Worm (Caenorhabditis elegans) whole organism, L1 larva: Measurements from ENCODE around the gene F56D6.13.

Source experiments
- C16A3.4 ChIP-seq: fragments of 150-350 bp; optimal IDR thresholded peaks from 2 replicates; lab custom pipeline; 2014; ENCODE audit warnings: missing biosample characterization, missing genetic modification characterization
- aly-2 ChIP-seq: fragments of 150-350 bp; optimal IDR thresholded peaks from 2 replicates; lab custom pipeline; 2014; ENCODE audit warnings: missing biosample characterization, missing genetic modification characterization
- ama-1 ChIP-seq: fragments of 150-350 bp; optimal IDR thresholded peaks from 2 replicates; lab custom pipeline; 2014
- blmp-1 ChIP-seq: fragments of 150-350 bp; optimal IDR thresholded peaks from 2 replicates; lab custom pipeline; 2014; ENCODE audit warnings: missing biosample characterization, missing genetic modification characterization
- ceh-63 ChIP-seq: fragments of 200-800 bp; sonication (Bioruptor generic); optimal IDR thresholded peaks from 2 replicates; lab custom pipeline; 2018; ENCODE audit warnings: mild to moderate bottlenecking, missing genetic modification characterization, missing compliant biosample characterization
- ceh-8 ChIP-seq: fragments of 200-800 bp; sonication (Bioruptor generic); optimal IDR thresholded peaks from 2 replicates; lab custom pipeline; 2018; ENCODE audit warnings: mild to moderate bottlenecking, missing genetic modification characterization, moderate library complexity, missing compliant biosample characterization
- ceh-82 ChIP-seq, 3 experiments: fragments of 150-350 bp in 1 of 3; sonication (generic microtip) in 2 of 3; optimal IDR thresholded peaks; 2 replicates each; lab custom pipeline; 2014 to 2017; ENCODE audit warnings: missing biosample characterization in 3 of 3, missing genetic modification characterization in 3 of 3
- ceh-88 ChIP-seq: fragments of 200-800 bp; sonication (Bioruptor generic); IDR thresholded peaks from 2 replicates; pipeline ENCODE4 v1.3.6; 2022; ENCODE audit warnings: missing genetic modification characterization, missing compliant biosample characterization
- dpl-1 ChIP-seq, 3 experiments: fragments of 150-350 bp in 2 of 3; sonication (generic microtip) in 1 of 3; optimal IDR thresholded peaks; 2 replicates each; lab custom pipeline; 2014 to 2017; ENCODE audit warnings: missing biosample characterization in 3 of 3, missing genetic modification characterization in 3 of 3, missing genetic modification reagents in 3 of 3
- dsc-1 ChIP-seq: sonication (generic microtip); optimal IDR thresholded peaks from 2 replicates; lab custom pipeline; 2016; ENCODE audit warnings: mild to moderate bottlenecking, missing genetic modification characterization, missing compliant biosample characterization
- efl-1 ChIP-seq, 4 experiments: fragments of 150-350 bp; optimal IDR thresholded peaks in 3 of 4; peaks in 1 of 4; 1 replicate in 1 of 4; 2 replicates in 3 of 4; lab custom pipeline; 2014; ENCODE audit warnings: missing biosample characterization in 2 of 4, missing genetic modification characterization in 2 of 4, missing genetic modification reagents in 2 of 4
- elt-2 ChIP-seq: sonication (generic microtip); optimal IDR thresholded peaks from 2 replicates; lab custom pipeline; 2016; ENCODE audit warnings: missing genetic modification characterization, mild to moderate bottlenecking, inconsistent platforms, missing compliant biosample characterization, missing genetic modification reagents
- elt-3 ChIP-seq, 6 experiments: fragments of 150-350 bp in 1 of 6; sonication (generic microtip); optimal IDR thresholded peaks; 2 replicates each; lab custom pipeline; 2017 to 2018; ENCODE audit warnings: missing biosample characterization in 6 of 6, missing genetic modification characterization in 6 of 6, inconsistent platforms in 1 of 6
- ets-5 ChIP-seq: fragments of 200-800 bp; sonication (Bioruptor generic); IDR thresholded peaks from 2 replicates; pipeline ENCODE4 v1.3.6; 2022; ENCODE audit warnings: missing genetic modification characterization, missing compliant biosample characterization
- fkh-4 ChIP-seq: sonication (generic microtip); optimal IDR thresholded peaks from 2 replicates; lab custom pipeline; 2016; ENCODE audit warnings: missing compliant biosample characterization, missing genetic modification characterization, borderline replicate concordance
- fkh-8 ChIP-seq: sonication (generic microtip); optimal IDR thresholded peaks from 2 replicates; lab custom pipeline; 2016; ENCODE audit warnings: mild to moderate bottlenecking, missing genetic modification characterization, missing compliant biosample characterization
- fos-1 ChIP-seq: fragments of 150-350 bp; optimal IDR thresholded peaks from 2 replicates; lab custom pipeline; 2014; ENCODE audit warnings: missing biosample characterization, missing genetic modification characterization
- hlh-17 ChIP-seq: fragments of 200-800 bp; sonication (Bioruptor generic); optimal IDR thresholded peaks from 2 replicates; lab custom pipeline; 2018; ENCODE audit warnings: missing genetic modification characterization, mild to moderate bottlenecking, missing compliant biosample characterization, moderate library complexity, borderline replicate concordance
- hlh-4 ChIP-seq: sonication (generic microtip); optimal IDR thresholded peaks from 2 replicates; lab custom pipeline; 2016; ENCODE audit warnings: mild to moderate bottlenecking, missing genetic modification characterization, missing compliant biosample characterization
- hpl-2 ChIP-seq: fragments of 150-350 bp; optimal IDR thresholded peaks from 2 replicates; lab custom pipeline; 2014; ENCODE audit warnings: missing biosample characterization, missing genetic modification reagents, missing genetic modification characterization
- jun-1 ChIP-seq: fragments of 150-350 bp; optimal IDR thresholded peaks from 2 replicates; lab custom pipeline; 2014; ENCODE audit warnings: missing biosample characterization, missing genetic modification reagents, missing genetic modification characterization
- lin-14 ChIP-seq: fragments of 200-800 bp; sonication (Bioruptor generic); optimal IDR thresholded peaks from 2 replicates; lab custom pipeline; 2018; ENCODE audit warnings: mild to moderate bottlenecking, missing genetic modification characterization, moderate library complexity, missing compliant biosample characterization
- lin-15B ChIP-seq: fragments of 150-350 bp; sonication (generic microtip); optimal IDR thresholded peaks from 3 replicates; lab custom pipeline; 2014; ENCODE audit warnings: missing biosample characterization, missing genetic modification characterization
- lin-35 ChIP-seq, 2 experiments: fragments of 150-350 bp; optimal IDR thresholded peaks; 2 replicates each; lab custom pipeline; 2014; ENCODE audit warnings: missing biosample characterization in 2 of 2, missing genetic modification characterization in 2 of 2, missing genetic modification reagents in 2 of 2
- lin-39 ChIP-seq: fragments of 150-350 bp; optimal IDR thresholded peaks from 2 replicates; lab custom pipeline; 2014; ENCODE audit warnings: missing biosample characterization, missing genetic modification reagents, missing genetic modification characterization
- lsy-2 ChIP-seq, 2 experiments: fragments of 150-350 bp; optimal IDR thresholded peaks; 2 replicates each; lab custom pipeline; 2014; ENCODE audit warnings: missing biosample characterization in 2 of 2, missing genetic modification characterization in 2 of 2
- mab-9 ChIP-seq: fragments of 200-800 bp; sonication (Bioruptor generic); IDR thresholded peaks from 2 replicates; pipeline ENCODE4 v1.3.6; 2022; ENCODE audit warnings: missing genetic modification reagents, missing genetic modification characterization, missing compliant biosample characterization
- mdl-1 ChIP-seq, 2 experiments: fragments of 150-350 bp; optimal IDR thresholded peaks; 2 replicates each; lab custom pipeline; 2014 to 2017; ENCODE audit warnings: missing biosample characterization in 2 of 2, missing genetic modification characterization in 2 of 2, inconsistent platforms in 1 of 2
- mep-1 ChIP-seq: fragments of 150-350 bp; optimal IDR thresholded peaks from 2 replicates; lab custom pipeline; 2014; ENCODE audit warnings: missing biosample characterization, missing genetic modification characterization
- nhr-19 ChIP-seq: fragments of 200-800 bp; sonication (Bioruptor generic); conservative IDR thresholded peaks from 2 replicates; pipeline ENCODE4 v1.3.6; 2022; ENCODE audit warnings: missing genetic modification characterization, missing compliant biosample characterization
- nhr-20 ChIP-seq: sonication (generic microtip); optimal IDR thresholded peaks from 2 replicates; lab custom pipeline; 2016; ENCODE audit warnings: mild to moderate bottlenecking, missing genetic modification characterization, missing compliant biosample characterization
- nhr-237 ChIP-seq: fragments of 150-350 bp; optimal IDR thresholded peaks from 2 replicates; lab custom pipeline; 2014; ENCODE audit warnings: missing biosample characterization, missing genetic modification characterization
- nhr-47 ChIP-seq: sonication (generic microtip); optimal IDR thresholded peaks from 2 replicates; lab custom pipeline; 2016; ENCODE audit warnings: mild to moderate bottlenecking, missing genetic modification characterization, moderate library complexity, missing compliant biosample characterization
- nhr-71 ChIP-seq: sonication (generic microtip); optimal IDR thresholded peaks from 2 replicates; lab custom pipeline; 2016; ENCODE audit warnings: mild to moderate bottlenecking, missing genetic modification characterization, moderate library complexity, missing compliant biosample characterization
- nhr-85 ChIP-seq: sonication (generic microtip); peaks from one replicate; lab custom pipeline; 2016; ENCODE audit warnings: missing genetic modification characterization, inconsistent platforms, missing compliant biosample characterization
- nhr-90 ChIP-seq: sonication (generic microtip); optimal IDR thresholded peaks from 2 replicates; lab custom pipeline; 2016; ENCODE audit warnings: mild to moderate bottlenecking, missing genetic modification characterization, missing compliant biosample characterization; ENCODE audit not compliant: poor library complexity
- pag-3 ChIP-seq: sonication (generic microtip); optimal IDR thresholded peaks from 2 replicates; lab custom pipeline; 2017; ENCODE audit warnings: missing genetic modification characterization, mild to moderate bottlenecking, missing compliant biosample characterization, antibody characterized with exemption, borderline replicate concordance; ENCODE audit not compliant: insufficient read depth
- rnt-1 ChIP-seq: sonication (generic microtip); optimal IDR thresholded peaks from 2 replicates; lab custom pipeline; 2016; ENCODE audit warnings: mild to moderate bottlenecking, missing genetic modification characterization, moderate library complexity, missing compliant biosample characterization
- skn-1 ChIP-seq: fragments of 150-350 bp; optimal IDR thresholded peaks from 2 replicates; lab custom pipeline; 2014; ENCODE audit warnings: missing biosample characterization, missing genetic modification characterization
- snpc-4 ChIP-seq: fragments of 150-350 bp; optimal IDR thresholded peaks from 2 replicates; lab custom pipeline; 2014; ENCODE audit warnings: missing biosample characterization, missing genetic modification characterization
- snu-23 ChIP-seq: sonication (generic microtip); optimal IDR thresholded peaks from 2 replicates; lab custom pipeline; 2016; ENCODE audit warnings: missing genetic modification characterization, missing compliant biosample characterization
- sptf-1 ChIP-seq: fragments of 150-350 bp; optimal IDR thresholded peaks from 2 replicates; lab custom pipeline; 2014; ENCODE audit warnings: missing biosample characterization, missing genetic modification characterization
- swsn-7 ChIP-seq: sonication (generic microtip); optimal IDR thresholded peaks from 2 replicates; lab custom pipeline; 2016; ENCODE audit warnings: missing genetic modification characterization, missing compliant biosample characterization
- unc-130 ChIP-seq: fragments of 150-350 bp; optimal IDR thresholded peaks from 2 replicates; lab custom pipeline; 2017; ENCODE audit warnings: missing biosample characterization, missing genetic modification characterization, inconsistent platforms
- unc-98 ChIP-seq: fragments of 200-800 bp; sonication (Bioruptor generic); IDR thresholded peaks from 2 replicates; pipeline ENCODE4 v1.3.6; 2022; ENCODE audit warnings: missing genetic modification characterization, missing compliant biosample characterization
- zip-4 ChIP-seq: fragments of 200-800 bp; sonication (Bioruptor generic); optimal IDR thresholded peaks from 2 replicates; lab custom pipeline; 2018; ENCODE audit warnings: mild to moderate bottlenecking, missing genetic modification characterization, moderate library complexity, missing compliant biosample characterization

F56D6.13 gene

DNA sequence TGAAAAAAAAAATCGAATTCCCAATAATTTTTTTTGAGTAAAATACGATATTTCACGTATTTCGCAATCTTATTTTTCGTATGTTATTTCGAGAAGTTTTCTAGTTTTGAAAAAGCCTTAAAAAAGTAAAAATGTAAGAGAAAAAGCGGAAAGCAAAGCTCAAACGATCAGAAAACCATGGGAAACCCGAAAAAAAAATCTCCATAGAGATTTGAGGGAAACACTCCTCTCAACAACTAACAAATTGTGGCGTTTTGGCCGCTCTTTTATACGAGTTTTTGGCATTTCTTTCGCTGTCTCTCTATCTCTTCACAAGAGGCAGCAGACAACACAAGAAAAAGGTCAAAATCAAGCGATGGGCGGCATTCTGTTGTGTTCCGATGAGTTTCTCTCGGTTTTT is 34.8 kb upstream of the F56D6.13 start:
- TF ChIP-seq hpl-2 (no peak), elt-3 (tag; optimal IDR thresholded peaks at IDR 0.05; lab: Kevin White, UChicago) (peak in 2 of 6 experiments; percentile 0 to 10), hlh-17 (GFP tag; lab: Kevin White, UChicago) (no peak), blmp-1 (tag; lab: Kevin White, UChicago) (peak; percentile 31), ama-1 (peak; percentile 68), lin-39 (tag; lab: Kevin White, UChicago) (no peak), nhr-20 (tag; lab: Kevin White, UChicago) (peak; percentile 41), ceh-8 (GFP tag; lab: Kevin White, UChicago) (no peak), nhr-85 (tag; lab: Kevin White, UChicago) (peak; percentile 56), nhr-47 (peak; percentile 22), lin-35 (GFP tag; optimal IDR thresholded peaks at IDR 0.05; lab: Kevin White, UChicago) (peak; percentile 17 to 41), ets-5 (GFP tag; lab: Robert Waterston, UW) (no peak), lin-15B (tag; lab: Kevin White, UChicago) (peak; percentile 9), dsc-1 (tag; lab: Kevin White, UChicago) (no peak), rnt-1 (tag; lab: Kevin White, UChicago) (peak; percentile 14), nhr-90 (peak; percentile 8), snu-23 (peak; percentile 47), swsn-7 (tag; lab: Kevin White, UChicago) (peak; percentile 10), unc-130 (tag; lab: Kevin White, UChicago) (no peak), dpl-1 (GFP tag; optimal IDR thresholded peaks at IDR 0.05; lab: Kevin White, UChicago) (peak; percentile 2 to 17 (median 15)), nhr-71 (tag; lab: Kevin White, UChicago) (peak; percentile 50), mep-1 (tag; lab: Kevin White, UChicago) (peak; percentile 38), fkh-8 (peak; percentile 60), zip-4 (GFP tag; lab: Kevin White, UChicago) (peak; percentile 8), ceh-88 (GFP tag; lab: Robert Waterston, UW) (no peak), ceh-63 (GFP tag; lab: Kevin White, UChicago) (no peak), aly-2 (tag; lab: Kevin White, UChicago) (peak; percentile 49), fkh-4 (tag; lab: Kevin White, UChicago) (no peak), ceh-82 (tag; optimal IDR thresholded peaks at IDR 0.05; lab: Kevin White, UChicago) (peak in 1 of 3 experiments; percentile 10), elt-2 (tag; lab: Kevin White, UChicago) (no peak), efl-1 (optimal IDR thresholded peaks at IDR 0.05; lab: Kevin White, UChicago) (peak; percentile 34 to 46), efl-1 (GFP tag; optimal IDR thresholded peaks at IDR 0.05 in 1 of 2; lab: Kevin White, UChicago) (peak in 1 of 2 experiments; percentile 17), lin-14 (GFP tag; lab: Kevin White, UChicago) (peak; percentile 77), pag-3 (tag; lab: Kevin White, UChicago) (no peak), nhr-237 (tag; lab: Kevin White, UChicago) (no peak), lsy-2 (tag; optimal IDR thresholded peaks at IDR 0.05; lab: Kevin White, UChicago) (peak in 1 of 2 experiments; percentile 39), skn-1 (no peak)

DNA sequence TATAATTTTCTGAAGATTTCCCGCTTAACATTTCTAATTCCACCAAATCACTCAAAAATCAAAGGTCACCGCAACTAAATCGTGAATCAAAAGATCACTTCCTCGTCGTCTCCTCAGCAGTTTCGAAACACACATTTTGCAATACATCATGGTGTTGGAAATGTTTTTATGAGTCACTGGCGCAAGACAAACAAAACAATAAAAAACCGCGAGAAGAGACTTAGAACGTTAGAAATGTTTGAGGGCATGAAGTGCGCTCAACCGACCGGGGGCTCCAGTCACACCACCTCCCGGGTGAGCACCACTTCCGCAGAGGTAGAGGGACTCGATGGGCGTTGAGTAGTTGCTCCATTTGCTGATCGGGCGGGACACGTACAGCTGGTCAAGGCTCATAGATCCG is 34.0 kb upstream of the F56D6.13 start:
- TF ChIP-seq nhr-19 (GFP tag; lab: Robert Waterston, UW), result no peak
- TF ChIP-seq dpl-1 (GFP tag; optimal IDR thresholded peaks at IDR 0.05; lab: Kevin White, UChicago), result peak in 2 of 3 experiments; percentile 15 to 25
- peak; percentile 74 for TF ChIP-seq fos-1 (tag; lab: Kevin White, UChicago)
- TF ChIP-seq lsy-2 (tag; optimal IDR thresholded peaks at IDR 0.05; lab: Kevin White, UChicago), result peak in 1 of 2 experiments; percentile 38
- TF ChIP-seq efl-1 (optimal IDR thresholded peaks at IDR 0.05; lab: Kevin White, UChicago), result peak; percentile 30 to 33
- TF ChIP-seq efl-1 (GFP tag; optimal IDR thresholded peaks at IDR 0.05 in 1 of 2; lab: Kevin White, UChicago), result peak; percentile 15 to 79
- peak; percentile 70 for TF ChIP-seq jun-1 (tag; lab: Kevin White, UChicago)
- peak; percentile 39 for TF ChIP-seq rnt-1 (tag; lab: Kevin White, UChicago)
- no peak for TF ChIP-seq snpc-4 (tag; lab: Kevin White, UChicago)
- peak; percentile 14 for TF ChIP-seq blmp-1 (tag; lab: Kevin White, UChicago)
- TF ChIP-seq nhr-85 (tag; lab: Kevin White, UChicago), result peak; percentile 76
- peak; percentile 5 to 16 for TF ChIP-seq lin-35 (GFP tag; optimal IDR thresholded peaks at IDR 0.05; lab: Kevin White, UChicago)
- TF ChIP-seq lin-14 (GFP tag; lab: Kevin White, UChicago), result peak; percentile 79
- no peak for TF ChIP-seq hlh-4
- TF ChIP-seq skn-1, result peak; percentile 21
- TF ChIP-seq dsc-1 (tag; lab: Kevin White, UChicago), result peak; percentile 41
- peak in 5 of 6 experiments; percentile 9 to 57 (median 22) for TF ChIP-seq elt-3 (tag; optimal IDR thresholded peaks at IDR 0.05; lab: Kevin White, UChicago)
- 0 out of 2 replicates have a peak, but pooled peaks have one; percentile 26 for TF ChIP-seq mab-9 (GFP tag; lab: Robert Waterston, UW)
- no peak for TF ChIP-seq aly-2 (tag; lab: Kevin White, UChicago)
- peak; percentile 9 for TF ChIP-seq mep-1 (tag; lab: Kevin White, UChicago)
- peak; percentile 29 for TF ChIP-seq C16A3.4 (tag; lab: Kevin White, UChicago)
- TF ChIP-seq mdl-1 (tag; optimal IDR thresholded peaks at IDR 0.05; lab: Kevin White, UChicago), result peak in 1 of 2 experiments; percentile 39
- TF ChIP-seq sptf-1, result no peak
- TF ChIP-seq unc-98 (GFP tag; lab: Robert Waterston, UW), result 0 out of 2 replicates have a peak, but pooled peaks have one; percentile 15
- TF ChIP-seq swsn-7 (tag; lab: Kevin White, UChicago), result no peak
- TF ChIP-seq ceh-82 (tag; optimal IDR thresholded peaks at IDR 0.05; lab: Kevin White, UChicago), result peak in 2 of 3 experiments; percentile 15 to 42
